Worm (Caenorhabditis elegans) whole organism, L4 larva: ENCODE results near the gene F15D4.2.

Experiments
- F37D6.2 ChIP-seq: sonication (generic microtip); optimal IDR thresholded peaks from 2 replicates; lab custom pipeline; 2016; ENCODE audit warnings: mild to moderate bottlenecking, missing genetic modification characterization, missing compliant biosample characterization
- F44E2.7 ChIP-seq: fragments of 200-800 bp; sonication (Bioruptor generic); IDR thresholded peaks from 2 replicates; pipeline ENCODE4 v2.1.2; 2022; ENCODE audit warnings: missing genetic modification characterization, missing compliant biosample characterization
- R02D3.7 ChIP-seq: fragments of 150-350 bp; sonication (generic microtip); optimal IDR thresholded peaks from 3 replicates; lab custom pipeline; 2014; ENCODE audit warnings: missing biosample characterization, missing genetic modification characterization
- T20F7.1 ChIP-seq: fragments of 200-800 bp; sonication (Bioruptor generic); optimal IDR thresholded peaks from 2 replicates; lab custom pipeline; 2018; ENCODE audit warnings: mild to moderate bottlenecking, missing genetic modification characterization, missing compliant biosample characterization
- Y48G9A.11 ChIP-seq: fragments of 200-800 bp; sonication (Bioruptor generic); IDR thresholded peaks from 2 replicates; pipeline ENCODE4 v1.3.6; 2022; ENCODE audit warnings: missing genetic modification reagents, missing genetic modification characterization, missing compliant biosample characterization
- Y5F2A.4 ChIP-seq: fragments of 200-800 bp; sonication (Bioruptor generic); optimal IDR thresholded peaks from 2 replicates; lab custom pipeline; 2018; ENCODE audit warnings: mild to moderate bottlenecking, missing genetic modification characterization, missing compliant biosample characterization
- Y75B8A.6 ChIP-seq: fragments of 200-800 bp; sonication (Bioruptor generic); IDR thresholded peaks from 2 replicates; pipeline ENCODE4 v1.3.6; 2022; ENCODE audit warnings: missing genetic modification reagents, missing genetic modification characterization, missing compliant biosample characterization
- aha-1 ChIP-seq: fragments of 150-350 bp; peaks from one replicate; lab custom pipeline; 2014; ENCODE audit warnings: missing biosample characterization, missing genetic modification characterization
- aly-2 ChIP-seq: sonication (generic microtip); optimal IDR thresholded peaks from 2 replicates; lab custom pipeline; 2018; ENCODE audit warnings: missing biosample characterization, missing genetic modification characterization
- ama-1 ChIP-seq: fragments of 150-350 bp; optimal IDR thresholded peaks from 2 replicates; lab custom pipeline; 2014; ENCODE audit warnings: inconsistent platforms, mixed read lengths
- ceh-32 ChIP-seq: sonication (generic microtip); optimal IDR thresholded peaks from 2 replicates; lab custom pipeline; 2016; ENCODE audit warnings: mild to moderate bottlenecking, missing genetic modification characterization, missing compliant biosample characterization; ENCODE audit not compliant: poor library complexity
- ceh-62 ChIP-seq: sonication (generic microtip); optimal IDR thresholded peaks from 2 replicates; lab custom pipeline; 2017; ENCODE audit warnings: missing biosample characterization, missing genetic modification characterization
- ceh-82 ChIP-seq: sonication (generic microtip); optimal IDR thresholded peaks from 2 replicates; lab custom pipeline; 2017; ENCODE audit warnings: missing biosample characterization, missing genetic modification characterization
- daf-12 ChIP-seq: fragments of 150-350 bp; optimal IDR thresholded peaks from 2 replicates; lab custom pipeline; 2014; ENCODE audit warnings: missing biosample characterization, missing genetic modification reagents, missing genetic modification characterization
- daf-19 ChIP-seq: fragments of 200-800 bp; sonication (Bioruptor generic); conservative IDR thresholded peaks from 2 replicates; pipeline ENCODE4 v1.3.6; 2022; ENCODE audit warnings: missing genetic modification characterization, missing compliant biosample characterization
- daf-8 ChIP-seq: fragments of 200-800 bp; sonication (Bioruptor generic); IDR thresholded peaks from 2 replicates; pipeline ENCODE4 v1.3.6; 2022; ENCODE audit warnings: missing genetic modification characterization, missing compliant biosample characterization
- dmd-6 ChIP-seq: fragments of 200-800 bp; sonication (Bioruptor generic); IDR thresholded peaks from 2 replicates; pipeline ENCODE4 v1.3.6; 2022; ENCODE audit warnings: missing genetic modification reagents, missing genetic modification characterization, missing compliant biosample characterization
- dve-1 ChIP-seq: sonication (generic microtip); optimal IDR thresholded peaks from 2 replicates; lab custom pipeline; 2017; ENCODE audit warnings: antibody characterized with exemption, mild to moderate bottlenecking, missing genetic modification characterization, missing compliant biosample characterization; ENCODE audit not compliant: insufficient read depth
- egl-27 ChIP-seq: sonication (generic microtip); optimal IDR thresholded peaks from 3 replicates; lab custom pipeline; 2017; ENCODE audit warnings: missing biosample characterization, missing genetic modification reagents, missing genetic modification characterization
- fkh-10 ChIP-seq: fragments of 150-350 bp; optimal IDR thresholded peaks from 2 replicates; lab custom pipeline; 2014; ENCODE audit warnings: missing biosample characterization, missing genetic modification reagents, missing genetic modification characterization
- hlh-11 ChIP-seq: fragments of 200-800 bp; sonication (Bioruptor generic); optimal IDR thresholded peaks from 2 replicates; lab custom pipeline; 2018; ENCODE audit warnings: mild to moderate bottlenecking, missing genetic modification characterization, missing compliant biosample characterization
- hlh-30 ChIP-seq: sonication (generic microtip); optimal IDR thresholded peaks from 2 replicates; lab custom pipeline; 2017; ENCODE audit warnings: antibody characterized with exemption, mild to moderate bottlenecking, missing genetic modification characterization, missing compliant biosample characterization; ENCODE audit not compliant: insufficient read depth
- hmg-1.1 ChIP-seq: fragments of 200-800 bp; sonication (Bioruptor generic); IDR thresholded peaks from 2 replicates; pipeline ENCODE4 v1.3.6; 2022; ENCODE audit warnings: missing genetic modification reagents, missing genetic modification characterization, missing compliant biosample characterization
- jun-1 ChIP-seq: fragments of 150-350 bp; optimal IDR thresholded peaks from 2 replicates; lab custom pipeline; 2014; ENCODE audit warnings: missing biosample characterization, missing genetic modification reagents, missing genetic modification characterization
- lin-39 ChIP-seq: fragments of 150-350 bp; optimal IDR thresholded peaks from 2 replicates; lab custom pipeline; 2014; ENCODE audit warnings: missing biosample characterization, missing genetic modification reagents, missing genetic modification characterization
- lir-3 ChIP-seq: sonication (generic microtip); optimal IDR thresholded peaks from 2 replicates; lab custom pipeline; 2016; ENCODE audit warnings: mild to moderate bottlenecking, missing genetic modification characterization, missing compliant biosample characterization
- lsy-2 ChIP-seq, 2 experiments: fragments of 150-350 bp in 1 of 2; sonication (generic microtip) in 1 of 2; optimal IDR thresholded peaks; 2 replicates each; lab custom pipeline; 2014 to 2017; ENCODE audit warnings: missing biosample characterization in 2 of 2, missing genetic modification characterization in 2 of 2
- madf-5 ChIP-seq, 2 experiments: fragments of 200-800 bp; sonication (Bioruptor generic); IDR thresholded peaks; 2 replicates each; pipeline ENCODE4 v1.3.6; 2022; ENCODE audit warnings: missing compliant biosample characterization in 2 of 2, missing genetic modification characterization in 2 of 2
- madf-9 ChIP-seq: fragments of 200-800 bp; sonication (Bioruptor generic); conservative IDR thresholded peaks from 2 replicates; pipeline ENCODE4 v1.3.6; 2022; ENCODE audit warnings: missing genetic modification reagents, missing genetic modification characterization, missing compliant biosample characterization
- mdl-1 ChIP-seq, 2 experiments: fragments of 150-350 bp in 1 of 2; sonication (generic microtip) in 1 of 2; optimal IDR thresholded peaks; 2 replicates each; lab custom pipeline; 2014 to 2017; ENCODE audit warnings: missing biosample characterization in 2 of 2, missing genetic modification characterization in 2 of 2
- mdt-29 ChIP-seq: fragments of 200-800 bp; sonication (Bioruptor generic); IDR thresholded peaks from 2 replicates; pipeline ENCODE4 v1.3.6; 2022; ENCODE audit warnings: missing genetic modification reagents, missing genetic modification characterization, missing compliant biosample characterization
- mep-1 ChIP-seq: fragments of 150-350 bp; sonication (generic microtip); optimal IDR thresholded peaks from 3 replicates; lab custom pipeline; 2014; ENCODE audit warnings: missing biosample characterization, missing genetic modification characterization
- mes-2 ChIP-seq: sonication (generic microtip); optimal IDR thresholded peaks from 2 replicates; lab custom pipeline; 2016; ENCODE audit warnings: missing genotype, mild to moderate bottlenecking, missing genetic modification characterization, missing compliant biosample characterization; ENCODE audit not compliant: poor library complexity, severe bottlenecking
- nhr-10 ChIP-seq: fragments of 150-350 bp; optimal IDR thresholded peaks from 2 replicates; lab custom pipeline; 2014; ENCODE audit warnings: missing biosample characterization, missing genetic modification characterization
- nhr-102 ChIP-seq: sonication (generic microtip); optimal IDR thresholded peaks from 2 replicates; lab custom pipeline; 2016; ENCODE audit warnings: mild to moderate bottlenecking, missing genetic modification characterization, moderate library complexity, missing compliant biosample characterization
- nhr-25 ChIP-seq: sonication (generic microtip); optimal IDR thresholded peaks from 2 replicates; lab custom pipeline; 2017; ENCODE audit warnings: missing genetic modification characterization, mild to moderate bottlenecking, missing compliant biosample characterization, antibody characterized with exemption, moderate library complexity, borderline replicate concordance; ENCODE audit not compliant: insufficient read depth
- nhr-6 ChIP-seq: fragments of 150-350 bp; optimal IDR thresholded peaks from 2 replicates; lab custom pipeline; 2014; ENCODE audit warnings: missing biosample characterization, missing genetic modification characterization
- nhr-76 ChIP-seq: fragments of 150-350 bp; optimal IDR thresholded peaks from 2 replicates; lab custom pipeline; 2014; ENCODE audit warnings: missing biosample characterization, missing genetic modification characterization
- pha-4 ChIP-seq, 2 experiments: fragments of 150-350 bp in 1 of 2; fragments of 200-800 bp in 1 of 2; sonication (Bioruptor generic) in 1 of 2; IDR thresholded peaks in 1 of 2; optimal IDR thresholded peaks in 1 of 2; 2 replicates each; pipeline versions ENCODE4 v1.3.6 to Lab custom; 2014 to 2022; ENCODE audit warnings: missing genetic modification characterization in 2 of 2, missing genetic modification reagents in 2 of 2, missing biosample characterization in 1 of 2, missing compliant biosample characterization in 1 of 2
- php-3 ChIP-seq: fragments of 200-800 bp; sonication (Bioruptor generic); IDR thresholded peaks from 2 replicates; pipeline ENCODE4 v1.3.6; 2022; ENCODE audit warnings: missing genetic modification reagents, missing genetic modification characterization, missing compliant biosample characterization
- rbr-2 ChIP-seq: sonication (generic microtip); optimal IDR thresholded peaks from 2 replicates; lab custom pipeline; 2016; ENCODE audit warnings: missing genotype, missing genetic modification characterization, missing compliant biosample characterization
- saeg-2 ChIP-seq: fragments of 200-800 bp; sonication (Bioruptor generic); IDR thresholded peaks from 2 replicates; pipeline ENCODE4 v1.3.6; 2022; ENCODE audit warnings: missing genetic modification reagents, missing genetic modification characterization, missing compliant biosample characterization
- set-16 ChIP-seq: fragments of 200-800 bp; sonication (Bioruptor generic); IDR thresholded peaks from 2 replicates; pipeline ENCODE4 v1.3.6; 2022; ENCODE audit warnings: missing genetic modification reagents, missing genetic modification characterization, missing compliant biosample characterization
- skn-1 ChIP-seq: fragments of 150-350 bp; optimal IDR thresholded peaks from 2 replicates; lab custom pipeline; 2014; ENCODE audit warnings: missing biosample characterization, missing genetic modification characterization
- spr-1 ChIP-seq: sonication (generic microtip); optimal IDR thresholded peaks from 2 replicates; lab custom pipeline; 2016; ENCODE audit warnings: mild to moderate bottlenecking, missing genetic modification characterization, missing compliant biosample characterization
- unc-130 ChIP-seq: sonication (generic microtip); optimal IDR thresholded peaks from 2 replicates; lab custom pipeline; 2016; ENCODE audit warnings: missing genetic modification reagents, missing genetic modification characterization, missing compliant biosample characterization
- unc-39 ChIP-seq: sonication (generic microtip); optimal IDR thresholded peaks from 2 replicates; lab custom pipeline; 2017; ENCODE audit warnings: missing biosample characterization, missing genetic modification characterization
- unc-62 ChIP-seq, 3 experiments: fragments of 150-350 bp in 1 of 3; sonication (generic microtip); optimal IDR thresholded peaks in 2 of 3; peaks in 1 of 3; 1 replicate in 1 of 3; 2 replicates in 2 of 3; lab custom pipeline; 2014 to 2017; ENCODE audit warnings: missing biosample characterization in 3 of 3, missing genetic modification characterization in 3 of 3, missing genetic modification reagents in 3 of 3, missing genotype in 1 of 3
- zfp-2 ChIP-seq: sonication (generic microtip); optimal IDR thresholded peaks from 2 replicates; lab custom pipeline; 2016; ENCODE audit warnings: mild to moderate bottlenecking, missing genetic modification characterization, missing compliant biosample characterization
- ztf-7 ChIP-seq: fragments of 150-350 bp; optimal IDR thresholded peaks from 2 replicates; lab custom pipeline; 2014; ENCODE audit warnings: missing biosample characterization, missing genetic modification characterization

The F15D4.2 gene

DNA sequence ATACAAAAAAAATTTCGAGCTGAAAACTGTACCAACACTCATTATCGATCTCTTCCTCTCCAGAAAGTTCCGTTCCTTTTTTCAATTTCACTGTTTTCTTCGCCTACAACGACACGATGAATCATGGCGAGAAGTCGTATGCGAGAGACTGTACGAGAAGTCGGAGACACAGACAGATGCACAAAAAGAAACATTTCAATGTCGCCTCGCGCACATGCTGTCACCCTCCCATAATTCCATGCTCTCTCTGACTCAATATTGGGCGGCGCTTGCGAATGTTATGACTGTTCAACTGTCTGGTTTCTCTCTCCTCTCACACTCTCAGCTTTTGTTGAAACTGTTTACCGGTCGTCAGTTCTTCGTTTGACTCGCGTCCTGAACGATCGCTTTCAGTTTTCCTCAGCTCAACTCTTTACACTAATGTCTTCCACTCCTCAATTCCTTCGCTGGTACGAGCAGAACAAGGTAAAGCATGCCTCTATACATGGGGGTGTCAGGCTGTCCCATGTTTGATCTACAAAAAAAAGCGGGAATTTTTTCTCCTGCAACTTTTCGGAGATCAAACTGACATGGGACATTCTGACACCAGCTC, 19.1 kb upstream of the F15D4.2 start:
- TF ChIP-seq daf-8 (GFP tag; lab: Robert Waterston, UW) (no peak), jun-1 (tag; lab: Kevin White, UChicago) (no peak), php-3 (GFP tag; lab: Robert Waterston, UW) (no peak), unc-62 (GFP tag; optimal IDR thresholded peaks at IDR 0.05 in 1 of 2; lab: Kevin White, UChicago) (peak in 1 of 2 experiments; percentile 86), unc-62 (tag; optimal IDR thresholded peaks at IDR 0.05; lab: Kevin White, UChicago) (no peak), rbr-2 (tag; lab: Kevin White, UChicago) (peak; percentile 9), mdt-29 (GFP tag; lab: Robert Waterston, UW) (no peak), Y48G9A.11 (GFP tag; lab: Robert Waterston, UW) (no peak), nhr-76 (no peak), aha-1 (tag; lab: Kevin White, UChicago) (peak; percentile 75), nhr-10 (tag; lab: Kevin White, UChicago) (no peak), madf-9 (GFP tag; lab: Robert Waterston, UW) (no peak), nhr-102 (tag; lab: Kevin White, UChicago) (no peak), Y5F2A.4 (no peak), unc-39 (no peak), saeg-2 (no peak), dve-1 (tag; lab: Kevin White, UChicago) (peak; percentile 14), lir-3 (tag; lab: Kevin White, UChicago) (no peak), pha-4 (GFP tag; IDR thresholded peaks at IDR 0.05; lab: Robert Waterston, UW) (no peak), pha-4 (tag; optimal IDR thresholded peaks at IDR 0.05; lab: Kevin White, UChicago) (no peak), spr-1 (tag; lab: Kevin White, UChicago) (no peak), nhr-25 (tag; lab: Kevin White, UChicago) (no peak), unc-130 (no peak), skn-1 (tag; lab: Kevin White, UChicago) (no peak), F44E2.7 (GFP tag; lab: Robert Waterston, UW) (no peak), hmg-1.1 (GFP tag; lab: Robert Waterston, UW) (0 out of 2 replicates have a peak, but pooled peaks have one; percentile 45), ama-1 (lab: Kevin White, UChicago) (no peak), dmd-6 (GFP tag; lab: Robert Waterston, UW) (no peak), ztf-7 (tag; lab: Kevin White, UChicago) (no peak), egl-27 (tag; lab: Kevin White, UChicago) (no peak), mes-2 (tag; lab: Kevin White, UChicago) (no peak), mep-1 (tag; lab: Kevin White, UChicago) (peak; percentile 64), R02D3.7 (tag; lab: Kevin White, UChicago) (no peak), T20F7.1 (no peak), fkh-10 (GFP tag; lab: Kevin White, UChicago) (no peak), hlh-11 (peak; percentile 46), F37D6.2 (tag; lab: Kevin White, UChicago) (no peak), ceh-82 (tag; lab: Kevin White, UChicago) (no peak), Y75B8A.6 (GFP tag; lab: Robert Waterston, UW) (no peak), nhr-6 (tag; lab: Kevin White, UChicago) (peak; percentile 63), ceh-32 (no peak), daf-12 (tag; lab: Kevin White, UChicago) (no peak), hlh-30 (tag; lab: Kevin White, UChicago) (peak; percentile 24), ceh-62 (tag; lab: Kevin White, UChicago) (no peak), daf-19 (no peak), madf-5 (GFP tag; IDR thresholded peaks at IDR 0.05; lab: Robert Waterston, UW) (no peak), set-16 (GFP tag; lab: Robert Waterston, UW) (no peak), lsy-2 (tag; optimal IDR thresholded peaks at IDR 0.05; lab: Kevin White, UChicago) (peak in 1 of 2 experiments; percentile 56), zfp-2 (tag; lab: Kevin White, UChicago) (no peak), lin-39 (tag; lab: Kevin White, UChicago) (no peak), aly-2 (tag; lab: Kevin White, UChicago) (no peak), mdl-1 (tag; optimal IDR thresholded peaks at IDR 0.05; lab: Kevin White, UChicago) (peak in 1 of 2 experiments; percentile 64)
